Fruit fly (Drosophila melanogaster) whole organism, embryonic: Measurements from ENCODE around the gene CG32278.
A peak's percentile ranks its signal among the peaks of the same experiment; 100 is the strongest.

ENCODE experiments used
- Abd-B ChIP-seq: fragments of 200-800 bp; sonication (Bioruptor generic); optimal IDR thresholded peaks from 2 replicates; lab custom pipeline; 2018; ENCODE audit warnings: missing biosample characterization, mild to moderate bottlenecking, missing genetic modification characterization, moderate library complexity
- Ada2b ChIP-seq: fragments of 200-800 bp; sonication (Bioruptor generic); IDR thresholded peaks from 2 replicates; pipeline ENCODE4 v1.3.6; 2022; ENCODE audit warnings: missing biosample characterization, missing genetic modification characterization
- CG11085 ChIP-seq: fragments of 200-800 bp; sonication (Bioruptor generic); IDR thresholded peaks from 2 replicates; pipeline ENCODE4 v1.3.6; 2022; ENCODE audit warnings: missing biosample characterization, missing genetic modification characterization
- CG11398 ChIP-seq: fragments of 200-800 bp; sonication (Bioruptor generic); optimal IDR thresholded peaks from 2 replicates; lab custom pipeline; 2016; ENCODE audit warnings: missing biosample characterization, missing genetic modification characterization
- CG12155 ChIP-seq: fragments of 200-800 bp; sonication (Bioruptor generic); optimal IDR thresholded peaks from 3 replicates; lab custom pipeline; 2016; ENCODE audit warnings: missing biosample characterization, missing genetic modification characterization
- CG13624 ChIP-seq: fragments of 200-800 bp; sonication (Bioruptor generic); optimal IDR thresholded peaks from 2 replicates; lab custom pipeline; 2016; ENCODE audit warnings: missing biosample characterization, missing genetic modification characterization
- CG17802 ChIP-seq: fragments of 200-800 bp; sonication (Bioruptor generic); optimal IDR thresholded peaks from 2 replicates; lab custom pipeline; 2018; ENCODE audit warnings: missing biosample characterization, mild to moderate bottlenecking, missing genetic modification characterization, moderate library complexity
- CG17912 ChIP-seq: fragments of 200-800 bp; sonication (Bioruptor generic); optimal IDR thresholded peaks from 2 replicates; lab custom pipeline; 2018; ENCODE audit warnings: missing biosample characterization, mild to moderate bottlenecking, missing genetic modification characterization
- CG2116 ChIP-seq: fragments of 200-800 bp; sonication (Bioruptor generic); optimal IDR thresholded peaks from 3 replicates; lab custom pipeline; 2018; ENCODE audit warnings: missing biosample characterization, mild to moderate bottlenecking, missing genetic modification characterization
- CG30020 ChIP-seq: fragments of 200-800 bp; optimal IDR thresholded peaks from 2 replicates; lab custom pipeline; 2019; ENCODE audit warnings: missing biosample characterization, mild to moderate bottlenecking, missing genetic modification characterization, moderate library complexity
- CG31441 ChIP-seq: fragments of 200-800 bp; sonication (Bioruptor generic); IDR thresholded peaks from 2 replicates; pipeline ENCODE4 v1.3.6; 2022; ENCODE audit warnings: missing biosample characterization, missing genetic modification characterization
- CG34376 ChIP-seq: fragments of 200-800 bp; sonication (Bioruptor generic); optimal IDR thresholded peaks from 2 replicates; lab custom pipeline; 2018; ENCODE audit warnings: missing biosample characterization, mild to moderate bottlenecking, missing genetic modification characterization
- CG42726 ChIP-seq: fragments of 200-800 bp; sonication (Bioruptor generic); IDR thresholded peaks from 2 replicates; pipeline ENCODE4 v1.3.6; 2022; ENCODE audit warnings: missing biosample characterization, missing genetic modification characterization; ENCODE audit not compliant: partially characterized antibody
- CG7987 ChIP-seq: fragments of 200-800 bp; sonication (Bioruptor generic); optimal IDR thresholded peaks from 2 replicates; lab custom pipeline; 2018; ENCODE audit warnings: missing biosample characterization, mild to moderate bottlenecking, missing genetic modification characterization, moderate library complexity
- CG8359 ChIP-seq: fragments of 200-800 bp; sonication (Bioruptor generic); optimal IDR thresholded peaks from 2 replicates; lab custom pipeline; 2017; ENCODE audit warnings: missing biosample characterization, mild to moderate bottlenecking, missing genetic modification characterization, borderline replicate concordance
- CG9437 ChIP-seq: fragments of 200-800 bp; sonication (Bioruptor generic); optimal IDR thresholded peaks from 2 replicates; lab custom pipeline; 2018; ENCODE audit warnings: missing biosample characterization, mild to moderate bottlenecking, missing genetic modification characterization
- CG9932 ChIP-seq: fragments of 200-800 bp; sonication (Bioruptor generic); IDR thresholded peaks from 2 replicates; pipeline ENCODE4 v1.3.6; 2022; ENCODE audit warnings: missing biosample characterization, missing genetic modification characterization
- CoRest ChIP-seq: fragments of 200-800 bp; sonication (Bioruptor generic); optimal IDR thresholded peaks from 3 replicates; lab custom pipeline; 2018; ENCODE audit warnings: missing biosample characterization, mild to moderate bottlenecking, missing genetic modification characterization, moderate library complexity
- D19B ChIP-seq: fragments of 200-800 bp; sonication (Bioruptor generic); optimal IDR thresholded peaks from 2 replicates; lab custom pipeline; 2017; ENCODE audit warnings: missing biosample characterization, mild to moderate bottlenecking, missing genetic modification characterization
- Deaf1 ChIP-seq: fragments of 200-800 bp; optimal IDR thresholded peaks from 3 replicates; lab custom pipeline; 2019; ENCODE audit warnings: missing biosample characterization, mild to moderate bottlenecking, missing genetic modification characterization, moderate library complexity
- ERR ChIP-seq: fragments of 200-800 bp; sonication (Bioruptor generic); optimal IDR thresholded peaks from 2 replicates; lab custom pipeline; 2016; ENCODE audit warnings: missing biosample characterization, missing genetic modification characterization
- Gug ChIP-seq: fragments of 200-800 bp; sonication (Bioruptor generic); IDR thresholded peaks from 4 replicates; pipeline ENCODE4 v1.3.6; 2022; ENCODE audit warnings: missing biosample characterization, missing genetic modification characterization
- HmgD ChIP-seq: fragments of 200-800 bp; sonication (Bioruptor generic); optimal IDR thresholded peaks from 3 replicates; lab custom pipeline; 2016; ENCODE audit warnings: missing biosample characterization, missing genetic modification characterization
- HmgZ ChIP-seq: fragments of 200-800 bp; sonication (Bioruptor generic); optimal IDR thresholded peaks from 2 replicates; lab custom pipeline; 2018; ENCODE audit warnings: missing biosample characterization, mild to moderate bottlenecking, missing genetic modification characterization
- MBD-R2 ChIP-seq: fragments of 200-800 bp; sonication (Bioruptor generic); IDR thresholded peaks from 2 replicates; pipeline ENCODE4 v1.3.6; 2022; ENCODE audit warnings: missing biosample characterization, missing genetic modification characterization
- NC2β ChIP-seq: fragments of 200-800 bp; sonication (Bioruptor generic); optimal IDR thresholded peaks from 2 replicates; lab custom pipeline; 2016; ENCODE audit warnings: missing biosample characterization, missing genetic modification characterization
- Sox100B ChIP-seq: fragments of 200-800 bp; sonication (Bioruptor generic); optimal IDR thresholded peaks from 3 replicates; lab custom pipeline; 2018; ENCODE audit warnings: missing biosample characterization, mild to moderate bottlenecking, missing genetic modification characterization
- Xbp1 ChIP-seq: fragments of 200-800 bp; sonication (Bioruptor generic); optimal IDR thresholded peaks from 3 replicates; lab custom pipeline; 2016; ENCODE audit warnings: missing biosample characterization, mild to moderate bottlenecking, missing genetic modification characterization
- ab ChIP-seq: fragments of 200-800 bp; sonication (Bioruptor generic); optimal IDR thresholded peaks from 2 replicates; lab custom pipeline; 2016; ENCODE audit warnings: missing biosample characterization, missing genetic modification characterization
- bcd ChIP-seq: fragments of 200-800 bp; sonication (Bioruptor generic); optimal IDR thresholded peaks from 2 replicates; lab custom pipeline; 2017; ENCODE audit warnings: missing biosample characterization, mild to moderate bottlenecking, missing genetic modification characterization
- caup ChIP-seq: fragments of 200-800 bp; sonication (Bioruptor generic); optimal IDR thresholded peaks from 3 replicates; lab custom pipeline; 2017; ENCODE audit warnings: missing biosample characterization, mild to moderate bottlenecking, missing genetic modification characterization, moderate library complexity; ENCODE audit not compliant: severe bottlenecking
- chm ChIP-seq: fragments of 200-800 bp; sonication (Bioruptor generic); IDR thresholded peaks from 2 replicates; pipeline ENCODE4 v1.3.6; 2022; ENCODE audit warnings: missing biosample characterization, missing genetic modification characterization
- ci ChIP-seq: fragments of 200-800 bp; sonication (Bioruptor generic); IDR thresholded peaks from 3 replicates; pipeline ENCODE4 v1.3.6; 2022; ENCODE audit warnings: missing biosample characterization, missing genetic modification characterization
- cwo ChIP-seq: fragments of 200-800 bp; sonication (Bioruptor generic); optimal IDR thresholded peaks from 3 replicates; lab custom pipeline; 2017; ENCODE audit warnings: missing biosample characterization, missing genetic modification characterization, mild to moderate bottlenecking, moderate library complexity, missing genetic modification reagents
- fd3F ChIP-seq: fragments of 200-800 bp; sonication (Bioruptor generic); optimal IDR thresholded peaks from 2 replicates; lab custom pipeline; 2018; ENCODE audit warnings: missing biosample characterization, mild to moderate bottlenecking, missing genetic modification characterization, moderate library complexity
- grau ChIP-seq: fragments of 200-800 bp; optimal IDR thresholded peaks from 3 replicates; lab custom pipeline; 2019; ENCODE audit warnings: missing biosample characterization, mild to moderate bottlenecking, missing genetic modification characterization, moderate library complexity
- gt ChIP-seq: fragments of 200-800 bp; sonication (Bioruptor generic); IDR thresholded peaks from 2 replicates; pipeline ENCODE4 v1.3.6; 2022; ENCODE audit warnings: missing biosample characterization, missing genetic modification characterization
- insv ChIP-seq, 2 experiments: fragments of 200-800 bp; sonication (Bioruptor generic); optimal IDR thresholded peaks; 3 replicates each; lab custom pipeline; 2016 to 2018; ENCODE audit warnings: missing biosample characterization in 2 of 2, missing genetic modification characterization in 2 of 2
- inv ChIP-seq: fragments of 200-800 bp; sonication (Bioruptor generic); IDR thresholded peaks from 2 replicates; pipeline ENCODE4 v1.3.6; 2022; ENCODE audit warnings: missing biosample characterization, missing genetic modification characterization; ENCODE audit not compliant: partially characterized antibody
- nerfin-2 ChIP-seq: fragments of 200-800 bp; sonication (Bioruptor generic); IDR thresholded peaks from 2 replicates; pipeline ENCODE4 v1.3.6; 2022; ENCODE audit warnings: missing biosample characterization, missing genetic modification characterization; ENCODE audit not compliant: partially characterized antibody
- oc ChIP-seq: fragments of 200-800 bp; sonication (Bioruptor generic); optimal IDR thresholded peaks from 2 replicates; lab custom pipeline; 2018; ENCODE audit warnings: missing biosample characterization, mild to moderate bottlenecking, missing genetic modification characterization, moderate library complexity
- p53 ChIP-seq: fragments of 200-800 bp; sonication (Bioruptor generic); optimal IDR thresholded peaks from 2 replicates; lab custom pipeline; 2016; ENCODE audit warnings: missing biosample characterization, missing genetic modification characterization
- ro ChIP-seq: fragments of 200-800 bp; sonication (Bioruptor generic); IDR thresholded peaks from 2 replicates; pipeline ENCODE4 v1.3.6; 2022; ENCODE audit warnings: missing biosample characterization, missing genetic modification characterization
- sc ChIP-seq, 3 experiments: fragments of >200 bp in 2 of 3; fragments of 200-800 bp in 1 of 3; sonication (Bioruptor generic) in 1 of 3; optimal IDR thresholded peaks; 2 replicates in 2 of 3; 3 replicates in 1 of 3; lab custom pipeline; 2017; ENCODE audit warnings: mild to moderate bottlenecking in 1 of 3, missing biosample characterization in 1 of 3, missing genetic modification characterization in 1 of 3, missing genetic modification reagents in 1 of 3
- sd ChIP-seq: fragments of 200-800 bp; sonication (Bioruptor generic); optimal IDR thresholded peaks from 3 replicates; lab custom pipeline; 2018; ENCODE audit warnings: missing biosample characterization, mild to moderate bottlenecking, missing genetic modification characterization, moderate library complexity
- shn ChIP-seq: fragments of 200-800 bp; sonication (Bioruptor generic); optimal IDR thresholded peaks from 3 replicates; lab custom pipeline; 2016; ENCODE audit warnings: missing biosample characterization, missing genetic modification characterization
- sob ChIP-seq: fragments of 200-800 bp; sonication (Bioruptor generic); IDR thresholded peaks from 2 replicates; pipeline ENCODE4 v1.3.6; 2022; ENCODE audit warnings: missing biosample characterization, missing genetic modification characterization
- tll ChIP-seq, 2 experiments: fragments of 200-800 bp in 1 of 2; fragments of >200 bp in 1 of 2; sonication (Bioruptor generic) in 1 of 2; optimal IDR thresholded peaks; 2 replicates each; lab custom pipeline; 2017 to 2019; ENCODE audit warnings: missing biosample characterization in 2 of 2, missing genetic modification characterization in 2 of 2, mild to moderate bottlenecking in 1 of 2, moderate library complexity in 1 of 2
- tna ChIP-seq: fragments of 200-800 bp; sonication (Bioruptor generic); IDR thresholded peaks from 2 replicates; pipeline ENCODE4 v1.3.6; 2022; ENCODE audit warnings: missing biosample characterization, missing genetic modification characterization; ENCODE audit not compliant: partially characterized antibody

Gene CG32278

DNA sequence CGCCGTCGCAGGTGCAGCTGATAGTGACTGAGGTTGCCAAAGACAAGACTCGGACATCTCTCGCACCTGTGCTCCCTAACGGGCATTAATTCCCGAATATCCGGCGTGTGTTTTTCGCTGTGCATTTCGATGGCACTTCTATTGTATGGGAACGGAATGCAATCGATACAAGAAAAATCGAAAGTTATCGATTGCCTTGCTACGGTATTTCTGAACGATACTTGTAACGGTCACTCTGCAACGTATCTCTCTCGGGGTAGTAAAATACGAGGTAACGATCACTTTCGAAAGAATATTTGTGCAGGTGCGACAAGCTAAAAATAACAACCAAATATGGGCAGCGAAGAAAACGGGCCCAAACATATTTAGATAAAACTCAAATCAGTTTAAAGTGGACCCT is 4.1 kb upstream of the CG32278 start, which contains the start of gene CG32280 (continued):
- TF ChIP-seq Xbp1 (GFP tag; lab: Kevin White, UChicago) (peak; percentile 13), caup (peak; percentile 50), D19B (GFP tag; lab: Kevin White, UChicago) (peak; percentile 22), bcd (no peak), Sox100B (no peak), CG11085 (no peak), CG7987 (GFP tag; lab: Kevin White, UChicago) (no peak), Deaf1 (no peak), CG31441 (GFP tag; lab: Robert Waterston, UW) (no peak), CG34376 (GFP tag; lab: Kevin White, UChicago) (peak; percentile 69), ERR (peak; percentile 5), CG17802 (tag; lab: Kevin White, UChicago) (no peak), ci (peak; percentile 68; the same call in 1 of the 3 replicates), CG13624 (GFP tag; lab: Kevin White, UChicago) (peak; percentile 24), Abd-B (GFP tag; lab: Kevin White, UChicago) (no peak), CG17912 (GFP tag; lab: Kevin White, UChicago) (no peak), sob (GFP tag; lab: Robert Waterston, UW) (peak; percentile 58; the same call in 1 of the 2 replicates), Ada2b (GFP tag; lab: Robert Waterston, UW) (no peak), grau (peak; percentile 30), oc (tag; lab: Kevin White, UChicago) (no peak), CG2116 (GFP tag; lab: Kevin White, UChicago) (peak; percentile 76), inv (peak; percentile 77), CG11398 (GFP tag; lab: Kevin White, UChicago) (peak; percentile 13), fd3F (GFP tag; lab: Kevin White, UChicago) (no peak), tll (GFP tag; optimal IDR thresholded peaks at IDR 0.05; lab: Kevin White, UChicago) (no peak), cwo (GFP tag; lab: Kevin White, UChicago) (no peak), HmgD (GFP tag; lab: Kevin White, UChicago) (peak; percentile 68), p53 (GFP tag; lab: Kevin White, UChicago) (no peak), CG9437 (GFP tag; lab: Kevin White, UChicago) (no peak), tna (GFP tag; lab: Robert Waterston, UW) (peak; percentile 85), HmgZ (tag; lab: Kevin White, UChicago) (peak; percentile 59), sd (tag; lab: Kevin White, UChicago) (peak; percentile 82), CoRest (tag; lab: Kevin White, UChicago) (peak; percentile 26), nerfin-2 (GFP tag; lab: Robert Waterston, UW) (peak; percentile 81), shn (GFP tag; lab: Kevin White, UChicago) (peak; percentile 56), CG30020 (tag; lab: Kevin White, UChicago) (peak; percentile 31), NC2β (GFP tag; lab: Kevin White, UChicago) (peak; percentile 33), CG8359 (no peak), gt (GFP tag; lab: Robert Waterston, UW) (no peak), CG42726 (peak; percentile 76; the same call in 1 of the 2 replicates), ro (no peak), ab (no peak), CG9932 (peak; percentile 63), insv (GFP tag; optimal IDR thresholded peaks at IDR 0.05; lab: Kevin White, UChicago) (peak in 1 of 2 experiments; percentile 11), Gug (GFP tag; lab: Robert Waterston, UW) (peak; percentile 45; the same call in 2 of the 4 replicates), CG12155 (peak; percentile 46), MBD-R2 (peak; percentile 82), sc (optimal IDR thresholded peaks at IDR 0.05; lab: Kevin White, UChicago) (no peak), sc (GFP tag; optimal IDR thresholded peaks at IDR 0.05; lab: Kevin White, UChicago) (no peak), chm (GFP tag; lab: Robert Waterston, UW) (peak; percentile 40; the same call in 1 of the 2 replicates)
